Worm (Caenorhabditis elegans) whole organism, L4 larva: ENCODE data around the gene C13B4.1.

Experiments used
- F44E2.7 ChIP-seq: fragments of 200-800 bp; sonication (Bioruptor generic); IDR thresholded peaks from 2 replicates; pipeline ENCODE4 v2.1.2; 2022; ENCODE audit warnings: missing genetic modification characterization, missing compliant biosample characterization
- F49E8.2 ChIP-seq: sonication (generic microtip); optimal IDR thresholded peaks from 2 replicates; lab custom pipeline; 2016; ENCODE audit warnings: missing compliant biosample characterization, mild to moderate bottlenecking, missing genetic modification characterization, borderline replicate concordance
- R02D3.7 ChIP-seq: fragments of 150-350 bp; sonication (generic microtip); optimal IDR thresholded peaks from 3 replicates; lab custom pipeline; 2014; ENCODE audit warnings: missing biosample characterization, missing genetic modification characterization
- T20F7.1 ChIP-seq: fragments of 200-800 bp; sonication (Bioruptor generic); optimal IDR thresholded peaks from 2 replicates; lab custom pipeline; 2018; ENCODE audit warnings: mild to moderate bottlenecking, missing genetic modification characterization, missing compliant biosample characterization
- Y5F2A.4 ChIP-seq: fragments of 200-800 bp; sonication (Bioruptor generic); optimal IDR thresholded peaks from 2 replicates; lab custom pipeline; 2018; ENCODE audit warnings: mild to moderate bottlenecking, missing genetic modification characterization, missing compliant biosample characterization
- ZK337.2 ChIP-seq: fragments of 200-800 bp; sonication (Bioruptor generic); IDR thresholded peaks from 2 replicates; pipeline ENCODE4 v1.3.6; 2022; ENCODE audit warnings: missing genetic modification reagents, missing genetic modification characterization, missing compliant biosample characterization
- ZK546.5 ChIP-seq, 2 experiments: sonication (generic microtip); optimal IDR thresholded peaks; 2 replicates each; lab custom pipeline; 2017; ENCODE audit warnings: missing biosample characterization in 2 of 2, missing genetic modification characterization in 2 of 2
- aly-2 ChIP-seq: sonication (generic microtip); optimal IDR thresholded peaks from 2 replicates; lab custom pipeline; 2018; ENCODE audit warnings: missing biosample characterization, missing genetic modification characterization
- arid-1 ChIP-seq: fragments of 200-800 bp; sonication (Bioruptor generic); conservative IDR thresholded peaks from 2 replicates; pipeline ENCODE4 v1.3.6; 2022; ENCODE audit warnings: missing genetic modification reagents, missing genetic modification characterization, missing compliant biosample characterization
- attf-4 ChIP-seq: sonication (generic microtip); optimal IDR thresholded peaks from 3 replicates; lab custom pipeline; 2017; ENCODE audit warnings: missing biosample characterization, missing genetic modification characterization
- ceh-28 ChIP-seq: fragments of 150-350 bp; optimal IDR thresholded peaks from 2 replicates; lab custom pipeline; 2014; ENCODE audit warnings: missing biosample characterization, missing genetic modification reagents, missing genetic modification characterization
- ceh-32 ChIP-seq: sonication (generic microtip); optimal IDR thresholded peaks from 2 replicates; lab custom pipeline; 2016; ENCODE audit warnings: mild to moderate bottlenecking, missing genetic modification characterization, missing compliant biosample characterization; ENCODE audit not compliant: poor library complexity
- ceh-44 ChIP-seq: fragments of 200-800 bp; sonication (Bioruptor generic); IDR thresholded peaks from 2 replicates; pipeline ENCODE4 v1.3.6; 2022; ENCODE audit warnings: missing genetic modification reagents, missing genetic modification characterization, missing compliant biosample characterization
- ceh-82 ChIP-seq: sonication (generic microtip); optimal IDR thresholded peaks from 2 replicates; lab custom pipeline; 2017; ENCODE audit warnings: missing biosample characterization, missing genetic modification characterization
- cey-2 ChIP-seq: sonication (generic microtip); optimal IDR thresholded peaks from 3 replicates; lab custom pipeline; 2017; ENCODE audit warnings: missing genetic modification characterization, mild to moderate bottlenecking, missing compliant biosample characterization, antibody characterized with exemption, borderline replicate concordance; ENCODE audit not compliant: insufficient read depth
- ctbp-1 ChIP-seq: fragments of 200-800 bp; sonication (Bioruptor generic); IDR thresholded peaks from 2 replicates; pipeline ENCODE4 v1.3.6; 2022; ENCODE audit warnings: missing genetic modification reagents, missing genetic modification characterization, missing compliant biosample characterization
- daf-12 ChIP-seq: fragments of 150-350 bp; optimal IDR thresholded peaks from 2 replicates; lab custom pipeline; 2014; ENCODE audit warnings: missing biosample characterization, missing genetic modification reagents, missing genetic modification characterization
- daf-16 ChIP-seq, 3 experiments: sonication (generic microtip); optimal IDR thresholded peaks; 2 replicates each; lab custom pipeline; 2016 to 2017; ENCODE audit warnings: missing genetic modification characterization in 3 of 3, missing genetic modification reagents in 3 of 3, mild to moderate bottlenecking in 2 of 3, missing compliant biosample characterization in 2 of 3, missing biosample characterization in 1 of 3, moderate library complexity in 1 of 3
- daf-19 ChIP-seq: fragments of 200-800 bp; sonication (Bioruptor generic); conservative IDR thresholded peaks from 2 replicates; pipeline ENCODE4 v1.3.6; 2022; ENCODE audit warnings: missing genetic modification characterization, missing compliant biosample characterization
- egl-27 ChIP-seq: sonication (generic microtip); optimal IDR thresholded peaks from 3 replicates; lab custom pipeline; 2017; ENCODE audit warnings: missing biosample characterization, missing genetic modification reagents, missing genetic modification characterization
- egl-43 ChIP-seq: fragments of 200-800 bp; sonication (Bioruptor generic); IDR thresholded peaks from 2 replicates; pipeline ENCODE4 v1.3.6; 2022; ENCODE audit warnings: missing genetic modification reagents, missing genetic modification characterization, missing compliant biosample characterization
- fkh-10 ChIP-seq: fragments of 150-350 bp; optimal IDR thresholded peaks from 2 replicates; lab custom pipeline; 2014; ENCODE audit warnings: missing biosample characterization, missing genetic modification reagents, missing genetic modification characterization
- jun-1 ChIP-seq: fragments of 150-350 bp; optimal IDR thresholded peaks from 2 replicates; lab custom pipeline; 2014; ENCODE audit warnings: missing biosample characterization, missing genetic modification reagents, missing genetic modification characterization
- lin-13 ChIP-seq: fragments of 150-350 bp; optimal IDR thresholded peaks from 2 replicates; lab custom pipeline; 2014; ENCODE audit warnings: missing biosample characterization, missing genetic modification reagents, missing genetic modification characterization
- lin-15B ChIP-seq: fragments of 150-350 bp; sonication (generic microtip); optimal IDR thresholded peaks from 3 replicates; lab custom pipeline; 2014; ENCODE audit warnings: missing biosample characterization, missing genetic modification characterization
- lin-38 ChIP-seq: fragments of 200-800 bp; sonication (Bioruptor generic); IDR thresholded peaks from 2 replicates; pipeline ENCODE4 v1.3.6; 2022; ENCODE audit warnings: missing genetic modification reagents, missing genetic modification characterization, missing compliant biosample characterization
- lir-3 ChIP-seq: sonication (generic microtip); optimal IDR thresholded peaks from 2 replicates; lab custom pipeline; 2016; ENCODE audit warnings: mild to moderate bottlenecking, missing genetic modification characterization, missing compliant biosample characterization
- lsy-2 ChIP-seq, 2 experiments: fragments of 150-350 bp in 1 of 2; sonication (generic microtip) in 1 of 2; optimal IDR thresholded peaks; 2 replicates each; lab custom pipeline; 2014 to 2017; ENCODE audit warnings: missing biosample characterization in 2 of 2, missing genetic modification characterization in 2 of 2
- madf-9 ChIP-seq: fragments of 200-800 bp; sonication (Bioruptor generic); conservative IDR thresholded peaks from 2 replicates; pipeline ENCODE4 v1.3.6; 2022; ENCODE audit warnings: missing genetic modification reagents, missing genetic modification characterization, missing compliant biosample characterization
- mep-1 ChIP-seq: fragments of 150-350 bp; sonication (generic microtip); optimal IDR thresholded peaks from 3 replicates; lab custom pipeline; 2014; ENCODE audit warnings: missing biosample characterization, missing genetic modification characterization
- mxl-3 ChIP-seq: fragments of 200-800 bp; sonication (Bioruptor generic); optimal IDR thresholded peaks from 2 replicates; lab custom pipeline; 2018; ENCODE audit warnings: mild to moderate bottlenecking, missing genetic modification characterization, missing compliant biosample characterization
- nhr-10 ChIP-seq: fragments of 150-350 bp; optimal IDR thresholded peaks from 2 replicates; lab custom pipeline; 2014; ENCODE audit warnings: missing biosample characterization, missing genetic modification characterization
- nhr-102 ChIP-seq: sonication (generic microtip); optimal IDR thresholded peaks from 2 replicates; lab custom pipeline; 2016; ENCODE audit warnings: mild to moderate bottlenecking, missing genetic modification characterization, moderate library complexity, missing compliant biosample characterization
- nhr-11 ChIP-seq: fragments of 150-350 bp; optimal IDR thresholded peaks from 2 replicates; lab custom pipeline; 2014; ENCODE audit warnings: missing biosample characterization, missing genetic modification characterization
- nhr-111 ChIP-seq: fragments of 200-800 bp; sonication (Bioruptor generic); optimal IDR thresholded peaks from 2 replicates; lab custom pipeline; 2018; ENCODE audit warnings: mild to moderate bottlenecking, missing genetic modification characterization, missing compliant biosample characterization
- nhr-25 ChIP-seq: sonication (generic microtip); optimal IDR thresholded peaks from 2 replicates; lab custom pipeline; 2017; ENCODE audit warnings: missing genetic modification characterization, mild to moderate bottlenecking, missing compliant biosample characterization, antibody characterized with exemption, moderate library complexity, borderline replicate concordance; ENCODE audit not compliant: insufficient read depth
- nhr-6 ChIP-seq: fragments of 150-350 bp; optimal IDR thresholded peaks from 2 replicates; lab custom pipeline; 2014; ENCODE audit warnings: missing biosample characterization, missing genetic modification characterization
- nhr-76 ChIP-seq: fragments of 150-350 bp; optimal IDR thresholded peaks from 2 replicates; lab custom pipeline; 2014; ENCODE audit warnings: missing biosample characterization, missing genetic modification characterization
- nhr-77 ChIP-seq: fragments of 150-350 bp; optimal IDR thresholded peaks from 2 replicates; lab custom pipeline; 2014; ENCODE audit warnings: missing biosample characterization, missing genetic modification characterization
- php-3 ChIP-seq: fragments of 200-800 bp; sonication (Bioruptor generic); IDR thresholded peaks from 2 replicates; pipeline ENCODE4 v1.3.6; 2022; ENCODE audit warnings: missing genetic modification reagents, missing genetic modification characterization, missing compliant biosample characterization
- sdz-12 ChIP-seq: fragments of 200-800 bp; sonication (Bioruptor generic); optimal IDR thresholded peaks from 2 replicates; lab custom pipeline; 2018; ENCODE audit warnings: mild to moderate bottlenecking, missing genetic modification characterization, missing compliant biosample characterization
- set-16 ChIP-seq: fragments of 200-800 bp; sonication (Bioruptor generic); IDR thresholded peaks from 2 replicates; pipeline ENCODE4 v1.3.6; 2022; ENCODE audit warnings: missing genetic modification reagents, missing genetic modification characterization, missing compliant biosample characterization
- snpc-1.2 ChIP-seq: fragments of 200-800 bp; sonication (Bioruptor generic); IDR thresholded peaks from 2 replicates; pipeline ENCODE4 v1.3.6; 2022; ENCODE audit warnings: missing genetic modification reagents, missing genetic modification characterization, missing compliant biosample characterization
- tag-97 ChIP-seq: fragments of 200-800 bp; sonication (Bioruptor generic); IDR thresholded peaks from 2 replicates; pipeline ENCODE4 v1.3.6; 2022; ENCODE audit warnings: missing genetic modification characterization, missing compliant biosample characterization
- tra-1 ChIP-seq: fragments of 200-800 bp; sonication (Bioruptor generic); IDR thresholded peaks from 2 replicates; pipeline ENCODE4 v1.3.6; 2022; ENCODE audit warnings: missing genetic modification reagents, missing genetic modification characterization, missing compliant biosample characterization
- unc-130 ChIP-seq: sonication (generic microtip); optimal IDR thresholded peaks from 2 replicates; lab custom pipeline; 2016; ENCODE audit warnings: missing genetic modification reagents, missing genetic modification characterization, missing compliant biosample characterization
- vab-7 ChIP-seq: fragments of 200-800 bp; sonication (Bioruptor generic); IDR thresholded peaks from 2 replicates; pipeline ENCODE4 v1.3.6; 2022; ENCODE audit warnings: missing genetic modification reagents, missing genetic modification characterization, missing compliant biosample characterization
- zag-1 ChIP-seq: fragments of 150-350 bp; optimal IDR thresholded peaks from 2 replicates; lab custom pipeline; 2014; ENCODE audit warnings: missing biosample characterization, missing genetic modification characterization
- zfp-2 ChIP-seq: sonication (generic microtip); optimal IDR thresholded peaks from 2 replicates; lab custom pipeline; 2016; ENCODE audit warnings: mild to moderate bottlenecking, missing genetic modification characterization, missing compliant biosample characterization
- zip-11 ChIP-seq: fragments of 200-800 bp; sonication (Bioruptor generic); IDR thresholded peaks from 2 replicates; pipeline ENCODE4 v1.3.6; 2022; ENCODE audit warnings: missing genetic modification characterization, missing compliant biosample characterization
- ztf-11 ChIP-seq: fragments of 150-350 bp; optimal IDR thresholded peaks from 2 replicates; lab custom pipeline; 2014; ENCODE audit warnings: missing biosample characterization, missing genetic modification characterization
- ztf-7 ChIP-seq: fragments of 150-350 bp; optimal IDR thresholded peaks from 2 replicates; lab custom pipeline; 2014; ENCODE audit warnings: missing biosample characterization, missing genetic modification characterization

Gene C13B4.1

ce11 chrII:14489407-14489806 lies 10.0 kb upstream of the C13B4.1 start, which contains the start of gene vnut-1 (continued):
- TF ChIP-seq nhr-11 (no peak), ZK337.2 (GFP tag; lab: Robert Waterston, UW) (no peak), F49E8.2 (tag; lab: Kevin White, UChicago) (no peak), nhr-77 (tag; lab: Kevin White, UChicago) (peak; percentile 92), egl-43 (GFP tag; lab: Robert Waterston, UW) (no peak), nhr-25 (no peak), unc-130 (GFP tag; lab: Kevin White, UChicago) (no peak), attf-4 (tag; lab: Kevin White, UChicago) (no peak), snpc-1.2 (GFP tag; lab: Robert Waterston, UW) (no peak), Y5F2A.4 (GFP tag; lab: Kevin White, UChicago) (no peak), nhr-102 (tag; lab: Kevin White, UChicago) (no peak), ceh-82 (tag; lab: Kevin White, UChicago) (no peak), nhr-10 (tag; lab: Kevin White, UChicago) (no peak), ceh-28 (no peak), ZK546.5 (tag; optimal IDR thresholded peaks at IDR 0.05; lab: Kevin White, UChicago) (no peak), lin-15B (tag; lab: Kevin White, UChicago) (no peak), tra-1 (GFP tag; lab: Robert Waterston, UW) (no peak), set-16 (no peak), madf-9 (GFP tag; lab: Robert Waterston, UW) (no peak), jun-1 (no peak), lin-38 (GFP tag; lab: Robert Waterston, UW) (no peak), cey-2 (tag; lab: Kevin White, UChicago) (peak; percentile 68), lsy-2 (tag; optimal IDR thresholded peaks at IDR 0.05; lab: Kevin White, UChicago) (peak in 1 of 2 experiments; percentile 66), egl-27 (tag; lab: Kevin White, UChicago) (no peak), aly-2 (tag; lab: Kevin White, UChicago) (no peak), php-3 (GFP tag; lab: Robert Waterston, UW) (no peak), sdz-12 (GFP tag; lab: Kevin White, UChicago) (no peak), daf-12 (no peak), F44E2.7 (GFP tag; lab: Robert Waterston, UW) (no peak), vab-7 (GFP tag; lab: Robert Waterston, UW) (no peak), daf-16 (GFP tag; optimal IDR thresholded peaks at IDR 0.05; lab: Kevin White, UChicago) (no peak), daf-16 (tag; optimal IDR thresholded peaks at IDR 0.05; lab: Kevin White, UChicago) (peak; percentile 70), daf-19 (GFP tag; lab: Robert Waterston, UW) (no peak), ztf-11 (no peak), tag-97 (GFP tag; lab: Robert Waterston, UW) (no peak), zfp-2 (no peak), T20F7.1 (GFP tag; lab: Kevin White, UChicago) (no peak), zip-11 (GFP tag; lab: Robert Waterston, UW) (no peak), ctbp-1 (no peak), mep-1 (tag; lab: Kevin White, UChicago) (peak; percentile 66), lir-3 (tag; lab: Kevin White, UChicago) (no peak), mxl-3 (GFP tag; lab: Kevin White, UChicago) (no peak), nhr-76 (tag; lab: Kevin White, UChicago) (no peak), lin-13 (GFP tag; lab: Kevin White, UChicago) (no peak), nhr-111 (GFP tag; lab: Kevin White, UChicago) (no peak), nhr-6 (tag; lab: Kevin White, UChicago) (no peak), R02D3.7 (no peak), ceh-44 (GFP tag; lab: Robert Waterston, UW) (no peak), fkh-10 (GFP tag; lab: Kevin White, UChicago) (no peak), zag-1 (tag; lab: Kevin White, UChicago) (no peak), arid-1 (GFP tag; lab: Robert Waterston, UW) (no peak), ztf-7 (tag; lab: Kevin White, UChicago) (no peak), ceh-32 (no peak)
